Fruit fly (Drosophila melanogaster) whole organism, prepupa: ENCODE results near the gene CG11095.

ENCODE experiments used
- CG1621 ChIP-seq: fragments of 200-800 bp; sonication (Bioruptor generic); optimal IDR thresholded peaks from 3 replicates; lab custom pipeline; 2018; ENCODE audit warnings: missing biosample characterization, mild to moderate bottlenecking, missing genetic modification characterization
- CG32006 ChIP-seq: fragments of 200-800 bp; sonication (Bioruptor generic); optimal IDR thresholded peaks from 3 replicates; lab custom pipeline; 2017; ENCODE audit warnings: missing biosample characterization, mild to moderate bottlenecking, missing genetic modification characterization
- CG6854 ChIP-seq: fragments of 200-800 bp; sonication (Bioruptor generic); optimal IDR thresholded peaks from 2 replicates; lab custom pipeline; 2017; ENCODE audit warnings: missing biosample characterization, mild to moderate bottlenecking, missing genetic modification characterization
- Ets21C ChIP-seq: fragments of 200-800 bp; sonication (Bioruptor generic); optimal IDR thresholded peaks from 3 replicates; lab custom pipeline; 2016; ENCODE audit warnings: missing biosample characterization, missing genetic modification characterization
- Hr38 ChIP-seq: sonication (Bioruptor generic); optimal IDR thresholded peaks from 2 replicates; lab custom pipeline; 2016; ENCODE audit warnings: missing biosample characterization, missing genetic modification characterization
- Hr39 ChIP-seq: fragments of 200-800 bp; sonication (Bioruptor generic); optimal IDR thresholded peaks from 2 replicates; lab custom pipeline; 2016; ENCODE audit warnings: missing biosample characterization, missing genetic modification characterization
- Sox102F ChIP-seq: fragments of 200-800 bp; sonication (Bioruptor generic); optimal IDR thresholded peaks from 2 replicates; lab custom pipeline; 2016; ENCODE audit warnings: missing biosample characterization, mild to moderate bottlenecking, missing genetic modification characterization
- Sox15 ChIP-seq: fragments of 200-800 bp; sonication (Bioruptor generic); optimal IDR thresholded peaks from 3 replicates; lab custom pipeline; 2016; ENCODE audit warnings: missing biosample characterization, missing genetic modification characterization
- esn ChIP-seq: fragments of 200-800 bp; sonication (Bioruptor generic); optimal IDR thresholded peaks from 2 replicates; lab custom pipeline; 2016; ENCODE audit warnings: missing biosample characterization, mild to moderate bottlenecking, missing genetic modification characterization, moderate library complexity
- lz ChIP-seq: fragments of 200-800 bp; sonication (Bioruptor generic); optimal IDR thresholded peaks from 3 replicates; lab custom pipeline; 2016; ENCODE audit warnings: missing biosample characterization, missing genetic modification characterization
- svp ChIP-seq: fragments of 200-800 bp; sonication (Bioruptor generic); peaks from one replicate; lab custom pipeline; 2016; ENCODE audit warnings: missing biosample characterization, missing genetic modification characterization

- peak; percentile 40 for TF ChIP-seq esn (GFP tag; lab: Kevin White, UChicago)
- peak; percentile 14 for TF ChIP-seq lz (GFP tag; lab: Kevin White, UChicago)
- peak; percentile 71 for TF ChIP-seq svp (GFP tag; lab: Kevin White, UChicago)
- peak; percentile 24 for TF ChIP-seq Hr39 (GFP tag; lab: Kevin White, UChicago)
- no peak for TF ChIP-seq Sox15 (GFP tag; lab: Kevin White, UChicago)
- TF ChIP-seq Ets21C (GFP tag; lab: Kevin White, UChicago) = peak; percentile 7
- TF ChIP-seq CG32006 = no peak
- no peak for TF ChIP-seq CG1621 (tag; lab: Kevin White, UChicago)
- TF ChIP-seq CG6854 (GFP tag; lab: Kevin White, UChicago) = no peak
- no peak for TF ChIP-seq Hr38 (GFP tag; lab: Kevin White, UChicago)
- peak; percentile 22 for TF ChIP-seq Sox102F (GFP tag; lab: Kevin White, UChicago)
Measured at dm6 chrX:13800680-13801079, 10.8 kb upstream of the CG11095 start.
